Worm (Caenorhabditis elegans): ENCODE data around the gene hda-1.

The hda-1 gene

ce11 chrV:14562589-14562988, 37.4 kb downstream of the hda-1 start, which contains the start of gene C53A5.11:
Gene C53A5.11 (plus strand): TSS chrV:14562889.
- TF ChIP-seq odd-2 (tag; optimal IDR thresholded peaks at IDR 0.05) (no peak), ets-4 (tag; optimal IDR thresholded peaks at IDR 0.05) (no peak), hlh-8 (tag; optimal IDR thresholded peaks at IDR 0.05) (no peak), unc-55 (GFP tag; optimal IDR thresholded peaks at IDR 0.05) (no peak), ceh-31 (tag; optimal IDR thresholded peaks at IDR 0.05) (no peak), T23F11.4 (GFP tag; optimal IDR thresholded peaks at IDR 0.05) (no peak), unc-3 (GFP tag; conservative IDR thresholded peaks at IDR 0.05) (no peak), unc-3 (tag; optimal IDR thresholded peaks at IDR 0.05) (no peak), K02D7.2 (tag; optimal IDR thresholded peaks at IDR 0.05) (no peak), pros-1 (tag; optimal IDR thresholded peaks at IDR 0.05) (no peak), fkh-10 (GFP tag; optimal IDR thresholded peaks at IDR 0.05) (no peak), pag-3 (tag; optimal IDR thresholded peaks at IDR 0.05; ENCODE audit: borderline replicate concordance) (no peak), madf-2 (tag; optimal IDR thresholded peaks at IDR 0.05) (no peak), ceh-2 (tag; optimal IDR thresholded peaks at IDR 0.05) (no peak)

ce11 chrV:14576745-14577373, 51.7 kb downstream of the hda-1 start:
- no peak for TF ChIP-seq elt-2 (tag; optimal IDR thresholded peaks at IDR 0.05)
- TF ChIP-seq T23F11.4 (GFP tag; optimal IDR thresholded peaks at IDR 0.05): no peak
- peak; percentile 42 for TF ChIP-seq unc-55 (GFP tag; optimal IDR thresholded peaks at IDR 0.05)
- TF ChIP-seq ama-1 (optimal IDR thresholded peaks at IDR 0.05): no peak
- TF ChIP-seq Y22D7AL.16 (tag; optimal IDR thresholded peaks at IDR 0.05): no peak

Measured in whole organism, late embryonic.